Fruit fly (Drosophila melanogaster) whole organism, embryonic: Measurements from ENCODE around the gene CG7320.

ENCODE experiments used
- Blimp-1 ChIP-seq: fragments of 200-800 bp; sonication (Bioruptor generic); optimal IDR thresholded peaks from 3 replicates; lab custom pipeline; 2018; ENCODE audit warnings: missing biosample characterization, missing genetic modification characterization, mild to moderate bottlenecking, moderate library complexity, missing genetic modification reagents
- CG10979 ChIP-seq: fragments of 200-800 bp; sonication (Bioruptor generic); optimal IDR thresholded peaks from 2 replicates; lab custom pipeline; 2018; ENCODE audit warnings: missing biosample characterization, mild to moderate bottlenecking, missing genetic modification characterization, moderate library complexity
- CG12155 ChIP-seq: fragments of 200-800 bp; sonication (Bioruptor generic); optimal IDR thresholded peaks from 3 replicates; lab custom pipeline; 2016; ENCODE audit warnings: missing biosample characterization, missing genetic modification characterization
- CG14860 ChIP-seq: fragments of 200-800 bp; sonication (Bioruptor generic); IDR thresholded peaks from 3 replicates; pipeline ENCODE4 v1.3.6; 2022; ENCODE audit warnings: missing biosample characterization, missing genetic modification characterization; ENCODE audit not compliant: partially characterized antibody
- CG15696 ChIP-seq: fragments of 200-800 bp; sonication (Bioruptor generic); optimal IDR thresholded peaks from 2 replicates; lab custom pipeline; 2019; ENCODE audit warnings: missing biosample characterization, mild to moderate bottlenecking, missing genetic modification characterization, moderate library complexity
- CG18262 ChIP-seq: fragments of 200-800 bp; optimal IDR thresholded peaks from 3 replicates; lab custom pipeline; 2019; ENCODE audit warnings: missing biosample characterization, mild to moderate bottlenecking, missing genetic modification characterization, moderate library complexity
- CG2199 ChIP-seq: fragments of 200-800 bp; sonication (Bioruptor generic); IDR thresholded peaks from 3 replicates; pipeline ENCODE4 v1.3.6; 2022; ENCODE audit warnings: missing biosample characterization, missing genetic modification characterization
- CG2678 ChIP-seq: fragments of 200-800 bp; sonication (Bioruptor generic); optimal IDR thresholded peaks from 3 replicates; lab custom pipeline; 2019; ENCODE audit warnings: missing biosample characterization, mild to moderate bottlenecking, missing genetic modification characterization, moderate library complexity
- CG2712 ChIP-seq: fragments of 200-800 bp; optimal IDR thresholded peaks from 3 replicates; lab custom pipeline; 2019; ENCODE audit warnings: missing biosample characterization, mild to moderate bottlenecking, missing genetic modification characterization, moderate library complexity
- CG2875 ChIP-seq: fragments of 200-800 bp; sonication (Bioruptor generic); optimal IDR thresholded peaks from 2 replicates; lab custom pipeline; 2017; ENCODE audit warnings: missing biosample characterization, mild to moderate bottlenecking, missing genetic modification characterization, missing genetic modification reagents
- CG3407 ChIP-seq: fragments of 200-800 bp; sonication (Bioruptor generic); optimal IDR thresholded peaks from 2 replicates; lab custom pipeline; 2018; ENCODE audit warnings: missing biosample characterization, mild to moderate bottlenecking, missing genetic modification characterization
- CG6254 ChIP-seq: fragments of 200-800 bp; sonication (Bioruptor generic); optimal IDR thresholded peaks from 3 replicates; lab custom pipeline; 2017; ENCODE audit warnings: mild to moderate bottlenecking, missing biosample characterization, missing genetic modification reagents, missing genetic modification characterization
- CG6272 ChIP-seq: fragments of 200-800 bp; sonication (Bioruptor generic); IDR thresholded peaks from 2 replicates; pipeline ENCODE4 v1.3.6; 2022; ENCODE audit warnings: missing biosample characterization, missing genetic modification characterization
- CG6791 ChIP-seq: fragments of 200-800 bp; sonication (Bioruptor generic); IDR thresholded peaks from 3 replicates; pipeline ENCODE4 v1.3.6; 2022; ENCODE audit warnings: missing biosample characterization, missing genetic modification characterization; ENCODE audit not compliant: partially characterized antibody
- CG7745 ChIP-seq: fragments of 200-800 bp; sonication (Bioruptor generic); optimal IDR thresholded peaks from 2 replicates; lab custom pipeline; 2018; ENCODE audit warnings: missing biosample characterization, mild to moderate bottlenecking, missing genetic modification characterization, moderate library complexity
- D19B ChIP-seq: fragments of 200-800 bp; sonication (Bioruptor generic); optimal IDR thresholded peaks from 2 replicates; lab custom pipeline; 2017; ENCODE audit warnings: missing biosample characterization, mild to moderate bottlenecking, missing genetic modification characterization
- Dip3 ChIP-seq: fragments of 200-800 bp; sonication (Bioruptor generic); optimal IDR thresholded peaks from 3 replicates; lab custom pipeline; 2016; ENCODE audit warnings: missing biosample characterization, missing genetic modification characterization
- Doc2 ChIP-seq: fragments of 200-800 bp; sonication (Bioruptor generic); IDR thresholded peaks from 2 replicates; pipeline ENCODE4 v1.3.6; 2022; ENCODE audit warnings: missing biosample characterization, missing genetic modification characterization
- Fer2 ChIP-seq: fragments of 200-800 bp; sonication (Bioruptor generic); optimal IDR thresholded peaks from 2 replicates; lab custom pipeline; 2018; ENCODE audit warnings: missing biosample characterization, mild to moderate bottlenecking, missing genetic modification characterization, moderate library complexity
- GATAe ChIP-seq: fragments of 200-800 bp; sonication (Bioruptor generic); conservative IDR thresholded peaks from 2 replicates; pipeline ENCODE4 v1.3.6; 2022; ENCODE audit warnings: missing biosample characterization, missing genetic modification characterization
- HLH3B ChIP-seq: fragments of 200-800 bp; sonication (Bioruptor generic); IDR thresholded peaks from 2 replicates; pipeline ENCODE4 v1.3.6; 2022; ENCODE audit warnings: missing biosample characterization, missing genetic modification characterization
- Lhr ChIP-seq: fragments of 200-800 bp; sonication (Bioruptor generic); optimal IDR thresholded peaks from 3 replicates; lab custom pipeline; 2017; ENCODE audit warnings: mild to moderate bottlenecking, missing biosample characterization, missing genetic modification reagents, missing genetic modification characterization
- ac ChIP-seq: fragments of 200-800 bp; sonication (Bioruptor generic); optimal IDR thresholded peaks from 3 replicates; lab custom pipeline; 2017; ENCODE audit warnings: missing biosample characterization, mild to moderate bottlenecking, missing genetic modification characterization
- cad ChIP-seq: fragments of >200 bp; optimal IDR thresholded peaks from 2 replicates; lab custom pipeline; 2017; ENCODE audit warnings: missing biosample characterization, missing genetic modification characterization
- cas ChIP-seq: fragments of 200-800 bp; sonication (Bioruptor generic); IDR thresholded peaks from 2 replicates; pipeline ENCODE4 v1.3.6; 2022; ENCODE audit warnings: missing biosample characterization, missing genetic modification characterization
- crol ChIP-seq: fragments of 200-800 bp; sonication (Bioruptor generic); IDR thresholded peaks from 2 replicates; pipeline ENCODE4 v1.3.6; 2022; ENCODE audit warnings: missing biosample characterization, missing genetic modification characterization
- dmrt11E ChIP-seq: fragments of 200-800 bp; sonication (Bioruptor generic); optimal IDR thresholded peaks from 3 replicates; lab custom pipeline; 2018; ENCODE audit warnings: missing biosample characterization, mild to moderate bottlenecking, missing genetic modification characterization, moderate library complexity
- emc ChIP-seq: fragments of 200-800 bp; sonication (Bioruptor generic); optimal IDR thresholded peaks from 2 replicates; lab custom pipeline; 2016; ENCODE audit warnings: missing biosample characterization, missing genetic modification characterization
- fd96Cb ChIP-seq: fragments of 200-800 bp; sonication (Bioruptor generic); optimal IDR thresholded peaks from 2 replicates; lab custom pipeline; 2018; ENCODE audit warnings: missing biosample characterization, mild to moderate bottlenecking, missing genetic modification characterization, moderate library complexity
- fru ChIP-seq: fragments of >200 bp; optimal IDR thresholded peaks from 2 replicates; lab custom pipeline; 2017
- gem ChIP-seq: fragments of 200-800 bp; sonication (Bioruptor generic); optimal IDR thresholded peaks from 2 replicates; lab custom pipeline; 2019; ENCODE audit warnings: missing biosample characterization, mild to moderate bottlenecking, missing genetic modification characterization, moderate library complexity
- ham ChIP-seq: fragments of 200-800 bp; sonication (Bioruptor generic); IDR thresholded peaks from 2 replicates; pipeline ENCODE4 v1.3.6; 2022; ENCODE audit warnings: missing biosample characterization, missing genetic modification characterization
- hbn ChIP-seq: fragments of 200-800 bp; sonication (Bioruptor generic); IDR thresholded peaks from 2 replicates; pipeline ENCODE4 v1.3.6; 2022; ENCODE audit warnings: missing biosample characterization, missing genetic modification characterization; ENCODE audit not compliant: partially characterized antibody
- insv ChIP-seq, 2 experiments: fragments of 200-800 bp; sonication (Bioruptor generic); optimal IDR thresholded peaks; 3 replicates each; lab custom pipeline; 2016 to 2018; ENCODE audit warnings: missing biosample characterization in 2 of 2, missing genetic modification characterization in 2 of 2
- kah ChIP-seq: fragments of 200-800 bp; sonication (Bioruptor generic); optimal IDR thresholded peaks from 2 replicates; lab custom pipeline; 2018; ENCODE audit warnings: missing biosample characterization, mild to moderate bottlenecking, missing genetic modification characterization
- lola ChIP-seq, 3 experiments: fragments of >200 bp in 2 of 3; fragments of 200-800 bp in 1 of 3; sonication (Bioruptor generic) in 1 of 3; optimal IDR thresholded peaks; 2 replicates each; lab custom pipeline; 2017 to 2019; ENCODE audit warnings: missing biosample characterization in 3 of 3, missing genetic modification characterization in 3 of 3, mild to moderate bottlenecking in 1 of 3, moderate library complexity in 1 of 3
- nmo ChIP-seq: fragments of 200-800 bp; sonication (Bioruptor generic); optimal IDR thresholded peaks from 2 replicates; lab custom pipeline; 2018; ENCODE audit warnings: missing biosample characterization, mild to moderate bottlenecking, missing genetic modification characterization, moderate library complexity
- sd ChIP-seq: fragments of 200-800 bp; sonication (Bioruptor generic); optimal IDR thresholded peaks from 3 replicates; lab custom pipeline; 2018; ENCODE audit warnings: missing biosample characterization, mild to moderate bottlenecking, missing genetic modification characterization, moderate library complexity
- sob ChIP-seq: fragments of 200-800 bp; sonication (Bioruptor generic); IDR thresholded peaks from 2 replicates; pipeline ENCODE4 v1.3.6; 2022; ENCODE audit warnings: missing biosample characterization, missing genetic modification characterization
- tll ChIP-seq, 2 experiments: fragments of 200-800 bp in 1 of 2; fragments of >200 bp in 1 of 2; sonication (Bioruptor generic) in 1 of 2; optimal IDR thresholded peaks; 2 replicates each; lab custom pipeline; 2017 to 2019; ENCODE audit warnings: missing biosample characterization in 2 of 2, missing genetic modification characterization in 2 of 2, mild to moderate bottlenecking in 1 of 2, moderate library complexity in 1 of 2
- toy ChIP-seq: fragments of 200-800 bp; sonication (Bioruptor generic); IDR thresholded peaks from 2 replicates; pipeline ENCODE4 v1.3.6; 2022; ENCODE audit warnings: missing biosample characterization, missing genetic modification characterization
- twi ChIP-seq: fragments of 200-800 bp; optimal IDR thresholded peaks from 2 replicates; lab custom pipeline; 2019; ENCODE audit warnings: missing biosample characterization, mild to moderate bottlenecking, missing genetic modification characterization, moderate library complexity
- zen ChIP-seq: fragments of 200-800 bp; sonication (Bioruptor generic); optimal IDR thresholded peaks from 3 replicates; lab custom pipeline; 2018; ENCODE audit warnings: missing biosample characterization, mild to moderate bottlenecking, missing genetic modification characterization, moderate library complexity
- zf30C ChIP-seq: fragments of 200-800 bp; sonication (Bioruptor generic); optimal IDR thresholded peaks from 3 replicates; lab custom pipeline; 2018; ENCODE audit warnings: missing biosample characterization, mild to moderate bottlenecking, missing genetic modification characterization

The CG7320 gene

dm6 chr3L:18216931-18217330, 15.6 kb downstream of the CG7320 start:
- TF ChIP-seq CG7745 (tag; lab: Kevin White, UChicago) (peak; percentile 25), crol (GFP tag; lab: Robert Waterston, UW) (0 out of 2 replicates have a peak, but pooled peaks have one; percentile 16), twi (peak; percentile 91), sd (tag; lab: Kevin White, UChicago) (peak; percentile 54), CG2199 (GFP tag; lab: Robert Waterston, UW) (peak; percentile 31; the same call in 2 of the 3 replicates), HLH3B (GFP tag; lab: Robert Waterston, UW) (no peak), ac (GFP tag; lab: Kevin White, UChicago) (no peak)

DNA sequence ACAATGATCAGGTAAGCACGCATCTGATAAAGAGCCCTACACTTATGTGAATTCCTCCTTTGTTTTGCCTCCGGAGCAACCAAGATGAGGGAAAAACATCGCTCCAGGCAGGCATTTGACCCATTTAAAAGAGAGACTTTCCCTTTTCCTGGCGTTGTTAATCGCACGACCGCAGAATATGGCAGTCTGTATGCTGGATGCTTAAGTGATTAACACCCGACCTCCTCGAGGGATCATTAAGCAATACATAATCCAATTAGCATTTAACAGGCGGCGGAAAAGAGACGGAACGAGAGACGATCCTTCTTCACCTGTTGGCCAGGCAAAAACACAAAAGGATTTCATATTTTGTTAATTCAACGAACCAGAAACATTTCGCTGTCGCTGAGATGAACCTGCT, 17.2 kb downstream of the CG7320 start:
- TF ChIP-seq tll (GFP tag; optimal IDR thresholded peaks at IDR 0.05; lab: Kevin White, UChicago) (peak in 1 of 2 experiments; percentile 38), zen (tag; lab: Kevin White, UChicago) (peak; percentile 80), toy (no peak), Doc2 (no peak), CG3407 (GFP tag; lab: Kevin White, UChicago) (no peak), D19B (GFP tag; lab: Kevin White, UChicago) (no peak), ham (GFP tag; lab: Robert Waterston, UW) (no peak), insv (GFP tag; optimal IDR thresholded peaks at IDR 0.05; lab: Kevin White, UChicago) (peak in 1 of 2 experiments; percentile 53), Lhr (GFP tag; lab: Kevin White, UChicago) (no peak), sob (GFP tag; lab: Robert Waterston, UW) (no peak), Fer2 (tag; lab: Kevin White, UChicago) (no peak), CG2875 (no peak), fru (lab: Kevin White, UChicago) (no peak), CG6791 (GFP tag; lab: Robert Waterston, UW) (no peak), fd96Cb (tag; lab: Kevin White, UChicago) (no peak), cad (GFP tag; lab: Kevin White, UChicago) (no peak), kah (GFP tag; lab: Kevin White, UChicago) (no peak), CG6272 (GFP tag; lab: Robert Waterston, UW) (no peak), nmo (no peak), GATAe (GFP tag; lab: Robert Waterston, UW) (no peak), hbn (no peak), Blimp-1 (GFP tag; lab: Kevin White, UChicago) (peak; percentile 17), Dip3 (GFP tag; lab: Kevin White, UChicago) (no peak), CG12155 (GFP tag; lab: Kevin White, UChicago) (no peak), emc (GFP tag; lab: Kevin White, UChicago) (no peak), CG6254 (GFP tag; lab: Kevin White, UChicago) (no peak)

dm6 chr3L:18219388-18219787, 18.1 kb downstream of the CG7320 start:
- TF ChIP-seq lola (GFP tag; optimal IDR thresholded peaks at IDR 0.05; lab: Kevin White, UChicago) (peak in 1 of 3 experiments; percentile 14), CG18262 (peak; percentile 19), CG10979 (peak; percentile 12), dmrt11E (tag; lab: Kevin White, UChicago) (peak; percentile 68), CG14860 (GFP tag; lab: Robert Waterston, UW) (no peak), CG15696 (tag; lab: Kevin White, UChicago) (peak; percentile 5), gem (peak; percentile 23), CG2712 (peak; percentile 23), zf30C (peak; percentile 50), CG2678 (tag; lab: Kevin White, UChicago) (no peak), cas (GFP tag; lab: Robert Waterston, UW) (no peak)
